Worm (Caenorhabditis elegans): ENCODE data around the gene F47B8.5.

The F47B8.5 gene

DNA sequence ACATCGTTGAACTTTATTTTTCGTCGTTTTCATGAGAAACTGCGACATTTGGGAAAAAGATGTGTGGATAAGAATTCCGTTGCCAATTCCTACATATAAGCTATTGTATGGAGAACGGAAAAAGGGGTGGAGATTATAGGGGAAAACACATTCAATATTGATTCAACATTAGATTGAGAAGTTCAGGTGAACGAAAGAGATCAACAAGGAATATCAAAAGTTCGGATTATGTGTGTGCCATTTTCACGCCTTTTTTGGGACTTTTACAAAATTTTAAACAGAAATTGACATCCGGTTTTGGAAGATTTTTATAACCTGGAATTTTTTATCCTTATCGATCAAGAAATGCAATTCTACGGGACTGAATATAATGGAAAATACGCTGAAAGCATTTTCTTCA lies at the start of gene F47B8.5:
Gene F47B8.5 (minus strand): TSS at position 101 of the 400 bp plus-strand sequence.
- TF ChIP-seq cebp-2 (GFP tag; IDR thresholded peaks at IDR 0.05) (no peak), D2030.7 (GFP tag; IDR thresholded peaks at IDR 0.05) (no peak), B0019.2 (GFP tag; conservative IDR thresholded peaks at IDR 0.05) (no peak), egl-18 (GFP tag; IDR thresholded peaks at IDR 0.05) (no peak), ceh-100 (GFP tag; IDR thresholded peaks at IDR 0.05) (no peak), madf-6 (GFP tag; IDR thresholded peaks at IDR 0.05) (no peak), xnd-1 (tag; optimal IDR thresholded peaks at IDR 0.05) (no peak), snpc-3.4 (tag; optimal IDR thresholded peaks at IDR 0.05) (no peak), hmg-1.2 (GFP tag; IDR thresholded peaks at IDR 0.05) (no peak), bed-1 (GFP tag; IDR thresholded peaks at IDR 0.05) (no peak), Y67H2A.10 (GFP tag; conservative IDR thresholded peaks at IDR 0.05) (no peak), ceh-40 (GFP tag; IDR thresholded peaks at IDR 0.05) (no peak), die-1 (tag; optimal IDR thresholded peaks at IDR 0.05) (no peak), somi-1 (GFP tag; optimal IDR thresholded peaks at IDR 0.05) (no peak), K11D2.4 (GFP tag; IDR thresholded peaks at IDR 0.05) (no peak)

- TF ChIP-seq K11D2.4 (GFP tag; IDR thresholded peaks at IDR 0.05) (no peak), lag-1 (GFP tag; IDR thresholded peaks at IDR 0.05) (no peak), ztf-3 (GFP tag; optimal IDR thresholded peaks at IDR 0.05) (no peak)
Observed at ce11 chrV:14372774-14373173, 45.1 kb upstream of the F47B8.5 start, which contains the start of gene unc-39. Gene unc-39, plus strand, starts transcription at chrV:14373074.

DNA sequence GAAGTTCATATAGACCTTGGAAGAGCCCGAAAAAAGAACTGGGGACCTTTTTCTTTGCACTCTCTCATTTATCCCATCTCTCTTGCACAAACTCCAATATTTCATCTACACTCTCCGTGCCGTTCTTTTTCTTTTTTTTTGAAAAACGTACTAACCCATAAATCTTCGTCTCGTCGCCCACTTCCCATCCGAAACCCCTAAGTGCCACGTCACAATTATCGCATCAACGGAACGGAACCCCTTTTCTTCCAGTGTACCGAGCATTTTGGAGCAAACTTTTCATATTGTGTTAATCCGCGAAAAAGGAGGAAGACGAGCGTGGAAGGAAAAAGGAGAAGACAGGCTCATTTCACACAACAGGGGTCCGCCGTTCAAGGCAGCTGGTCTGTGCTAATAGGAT lies 41.7 kb upstream of the F47B8.5 start:
- TF ChIP-seq Y53G8AR.9 (GFP tag; conservative IDR thresholded peaks at IDR 0.05) = no peak
- no peak for TF ChIP-seq rpc-1 (optimal IDR thresholded peaks at IDR 0.05)
- no peak for TF ChIP-seq rpc-1 (tag; optimal IDR thresholded peaks at IDR 0.05)
- TF ChIP-seq let-526 (GFP tag; IDR thresholded peaks at IDR 0.05) = no peak
- no peak for TF ChIP-seq F37B4.10 (GFP tag; IDR thresholded peaks at IDR 0.05)
- no peak for TF ChIP-seq let-607 (tag; optimal IDR thresholded peaks at IDR 0.05)
- no peak for TF ChIP-seq F23B12.7 (tag; optimal IDR thresholded peaks at IDR 0.05; ENCODE audit: insufficient read depth)
- no peak for TF ChIP-seq F39B2.1 (GFP tag; IDR thresholded peaks at IDR 0.05)
- TF ChIP-seq B0035.1 (tag; optimal IDR thresholded peaks at IDR 0.05) = no peak
- TF ChIP-seq ztf-18 (tag; optimal IDR thresholded peaks at IDR 0.05) = no peak
- no peak for TF ChIP-seq chd-7 (tag; optimal IDR thresholded peaks at IDR 0.05)
- no peak for TF ChIP-seq hmg-20 (GFP tag; IDR thresholded peaks at IDR 0.05)
- TF ChIP-seq F57A8.1 (GFP tag; optimal IDR thresholded peaks at IDR 0.05) = no peak
- no peak for TF ChIP-seq fkh-3 (tag; optimal IDR thresholded peaks at IDR 0.05)
- TF ChIP-seq egrh-3 (GFP tag; IDR thresholded peaks at IDR 0.05) = no peak
- no peak for TF ChIP-seq lsy-27 (tag; optimal IDR thresholded peaks at IDR 0.05; ENCODE audit: borderline replicate concordance, insufficient read depth)
- TF ChIP-seq nhr-27 (tag; optimal IDR thresholded peaks at IDR 0.05) = no peak
- TF ChIP-seq Y56A3A.18 (GFP tag; IDR thresholded peaks at IDR 0.05) = no peak
